Worm (Caenorhabditis elegans) whole organism, L1 larva: Measurements from ENCODE around the gene C25A8.5.

Experiments used
- C16A3.4 ChIP-seq: fragments of 150-350 bp; optimal IDR thresholded peaks from 2 replicates; lab custom pipeline; 2014; ENCODE audit warnings: missing biosample characterization, missing genetic modification characterization
- C34B4.2 ChIP-seq: sonication (generic microtip); optimal IDR thresholded peaks from 2 replicates; lab custom pipeline; 2017; ENCODE audit warnings: mild to moderate bottlenecking, missing genetic modification characterization, missing compliant biosample characterization
- F16B12.6 ChIP-seq: fragments of 150-350 bp; optimal IDR thresholded peaks from 2 replicates; lab custom pipeline; 2014; ENCODE audit warnings: missing biosample characterization, missing genetic modification characterization
- aha-1 ChIP-seq: fragments of 150-350 bp; optimal IDR thresholded peaks from 2 replicates; lab custom pipeline; 2014; ENCODE audit warnings: missing biosample characterization, missing genetic modification characterization
- ama-1 ChIP-seq: fragments of 150-350 bp; optimal IDR thresholded peaks from 2 replicates; lab custom pipeline; 2014
- blmp-1 ChIP-seq: fragments of 150-350 bp; optimal IDR thresholded peaks from 2 replicates; lab custom pipeline; 2014; ENCODE audit warnings: missing biosample characterization, missing genetic modification characterization
- ceh-63 ChIP-seq: fragments of 200-800 bp; sonication (Bioruptor generic); optimal IDR thresholded peaks from 2 replicates; lab custom pipeline; 2018; ENCODE audit warnings: mild to moderate bottlenecking, missing genetic modification characterization, missing compliant biosample characterization
- ceh-8 ChIP-seq: fragments of 200-800 bp; sonication (Bioruptor generic); optimal IDR thresholded peaks from 2 replicates; lab custom pipeline; 2018; ENCODE audit warnings: mild to moderate bottlenecking, missing genetic modification characterization, moderate library complexity, missing compliant biosample characterization
- ceh-82 ChIP-seq, 3 experiments: fragments of 150-350 bp in 1 of 3; sonication (generic microtip) in 2 of 3; optimal IDR thresholded peaks; 2 replicates each; lab custom pipeline; 2014 to 2017; ENCODE audit warnings: missing biosample characterization in 3 of 3, missing genetic modification characterization in 3 of 3
- ceh-88 ChIP-seq: fragments of 200-800 bp; sonication (Bioruptor generic); IDR thresholded peaks from 2 replicates; pipeline ENCODE4 v1.3.6; 2022; ENCODE audit warnings: missing genetic modification characterization, missing compliant biosample characterization
- ceh-90 ChIP-seq: sonication (generic microtip); optimal IDR thresholded peaks from 2 replicates; lab custom pipeline; 2016; ENCODE audit warnings: missing genetic modification characterization, missing compliant biosample characterization
- efl-3 ChIP-seq: fragments of 200-800 bp; sonication (Bioruptor generic); optimal IDR thresholded peaks from 2 replicates; lab custom pipeline; 2018; ENCODE audit warnings: mild to moderate bottlenecking, missing genetic modification characterization, missing compliant biosample characterization
- elt-3 ChIP-seq, 6 experiments: fragments of 150-350 bp in 1 of 6; sonication (generic microtip); optimal IDR thresholded peaks; 2 replicates each; lab custom pipeline; 2017 to 2018; ENCODE audit warnings: missing biosample characterization in 6 of 6, missing genetic modification characterization in 6 of 6, inconsistent platforms in 1 of 6
- ets-5 ChIP-seq: fragments of 200-800 bp; sonication (Bioruptor generic); IDR thresholded peaks from 2 replicates; pipeline ENCODE4 v1.3.6; 2022; ENCODE audit warnings: missing genetic modification characterization, missing compliant biosample characterization
- fkh-8 ChIP-seq: sonication (generic microtip); optimal IDR thresholded peaks from 2 replicates; lab custom pipeline; 2016; ENCODE audit warnings: mild to moderate bottlenecking, missing genetic modification characterization, missing compliant biosample characterization
- fos-1 ChIP-seq: fragments of 150-350 bp; optimal IDR thresholded peaks from 2 replicates; lab custom pipeline; 2014; ENCODE audit warnings: missing biosample characterization, missing genetic modification characterization
- hlh-17 ChIP-seq: fragments of 200-800 bp; sonication (Bioruptor generic); optimal IDR thresholded peaks from 2 replicates; lab custom pipeline; 2018; ENCODE audit warnings: missing genetic modification characterization, mild to moderate bottlenecking, missing compliant biosample characterization, moderate library complexity, borderline replicate concordance
- hlh-4 ChIP-seq: sonication (generic microtip); optimal IDR thresholded peaks from 2 replicates; lab custom pipeline; 2016; ENCODE audit warnings: mild to moderate bottlenecking, missing genetic modification characterization, missing compliant biosample characterization
- hpl-2 ChIP-seq: fragments of 150-350 bp; optimal IDR thresholded peaks from 2 replicates; lab custom pipeline; 2014; ENCODE audit warnings: missing biosample characterization, missing genetic modification reagents, missing genetic modification characterization
- isw-1 ChIP-seq: fragments of 200-800 bp; sonication (Bioruptor generic); IDR thresholded peaks from 2 replicates; pipeline ENCODE4 v1.3.6; 2022; ENCODE audit warnings: missing genetic modification characterization, missing compliant biosample characterization
- lin-13 ChIP-seq: fragments of 150-350 bp; optimal IDR thresholded peaks from 2 replicates; lab custom pipeline; 2014; ENCODE audit warnings: missing biosample characterization, missing genetic modification reagents, missing genetic modification characterization
- lin-14 ChIP-seq: fragments of 200-800 bp; sonication (Bioruptor generic); optimal IDR thresholded peaks from 2 replicates; lab custom pipeline; 2018; ENCODE audit warnings: mild to moderate bottlenecking, missing genetic modification characterization, moderate library complexity, missing compliant biosample characterization
- lin-15B ChIP-seq: fragments of 150-350 bp; sonication (generic microtip); optimal IDR thresholded peaks from 3 replicates; lab custom pipeline; 2014; ENCODE audit warnings: missing biosample characterization, missing genetic modification characterization
- lsy-2 ChIP-seq, 2 experiments: fragments of 150-350 bp; optimal IDR thresholded peaks; 2 replicates each; lab custom pipeline; 2014; ENCODE audit warnings: missing biosample characterization in 2 of 2, missing genetic modification characterization in 2 of 2
- mab-9 ChIP-seq: fragments of 200-800 bp; sonication (Bioruptor generic); IDR thresholded peaks from 2 replicates; pipeline ENCODE4 v1.3.6; 2022; ENCODE audit warnings: missing genetic modification reagents, missing genetic modification characterization, missing compliant biosample characterization
- mep-1 ChIP-seq: fragments of 150-350 bp; optimal IDR thresholded peaks from 2 replicates; lab custom pipeline; 2014; ENCODE audit warnings: missing biosample characterization, missing genetic modification characterization
- nhr-20 ChIP-seq: sonication (generic microtip); optimal IDR thresholded peaks from 2 replicates; lab custom pipeline; 2016; ENCODE audit warnings: mild to moderate bottlenecking, missing genetic modification characterization, missing compliant biosample characterization
- nhr-237 ChIP-seq: fragments of 150-350 bp; optimal IDR thresholded peaks from 2 replicates; lab custom pipeline; 2014; ENCODE audit warnings: missing biosample characterization, missing genetic modification characterization
- nhr-47 ChIP-seq: sonication (generic microtip); optimal IDR thresholded peaks from 2 replicates; lab custom pipeline; 2016; ENCODE audit warnings: mild to moderate bottlenecking, missing genetic modification characterization, moderate library complexity, missing compliant biosample characterization
- nhr-71 ChIP-seq: sonication (generic microtip); optimal IDR thresholded peaks from 2 replicates; lab custom pipeline; 2016; ENCODE audit warnings: mild to moderate bottlenecking, missing genetic modification characterization, moderate library complexity, missing compliant biosample characterization
- nhr-76 ChIP-seq: sonication (generic microtip); optimal IDR thresholded peaks from 2 replicates; lab custom pipeline; 2017; ENCODE audit warnings: missing biosample characterization, missing genetic modification characterization
- nhr-77 ChIP-seq: fragments of 150-350 bp; optimal IDR thresholded peaks from 2 replicates; lab custom pipeline; 2014; ENCODE audit warnings: missing biosample characterization, missing genetic modification characterization
- nhr-85 ChIP-seq: sonication (generic microtip); peaks from one replicate; lab custom pipeline; 2016; ENCODE audit warnings: missing genetic modification characterization, inconsistent platforms, missing compliant biosample characterization
- pag-3 ChIP-seq: sonication (generic microtip); optimal IDR thresholded peaks from 2 replicates; lab custom pipeline; 2017; ENCODE audit warnings: missing genetic modification characterization, mild to moderate bottlenecking, missing compliant biosample characterization, antibody characterized with exemption, borderline replicate concordance; ENCODE audit not compliant: insufficient read depth
- pax-3 ChIP-seq: fragments of 200-800 bp; sonication (Bioruptor generic); optimal IDR thresholded peaks from 2 replicates; lab custom pipeline; 2018; ENCODE audit warnings: mild to moderate bottlenecking, missing genetic modification characterization, moderate library complexity, missing compliant biosample characterization
- rnt-1 ChIP-seq: sonication (generic microtip); optimal IDR thresholded peaks from 2 replicates; lab custom pipeline; 2016; ENCODE audit warnings: mild to moderate bottlenecking, missing genetic modification characterization, moderate library complexity, missing compliant biosample characterization
- snpc-4 ChIP-seq: fragments of 150-350 bp; optimal IDR thresholded peaks from 2 replicates; lab custom pipeline; 2014; ENCODE audit warnings: missing biosample characterization, missing genetic modification characterization
- snu-23 ChIP-seq: sonication (generic microtip); optimal IDR thresholded peaks from 2 replicates; lab custom pipeline; 2016; ENCODE audit warnings: missing genetic modification characterization, missing compliant biosample characterization
- sptf-1 ChIP-seq: fragments of 150-350 bp; optimal IDR thresholded peaks from 2 replicates; lab custom pipeline; 2014; ENCODE audit warnings: missing biosample characterization, missing genetic modification characterization
- sup-37 ChIP-seq: fragments of 200-800 bp; sonication (Bioruptor generic); optimal IDR thresholded peaks from 2 replicates; lab custom pipeline; 2018; ENCODE audit warnings: mild to moderate bottlenecking, missing genetic modification characterization, missing compliant biosample characterization
- swsn-7 ChIP-seq: sonication (generic microtip); optimal IDR thresholded peaks from 2 replicates; lab custom pipeline; 2016; ENCODE audit warnings: missing genetic modification characterization, missing compliant biosample characterization
- tbx-2 ChIP-seq: sonication (generic microtip); optimal IDR thresholded peaks from 2 replicates; lab custom pipeline; 2016; ENCODE audit warnings: missing genetic modification characterization, missing compliant biosample characterization
- tlp-1 ChIP-seq: fragments of 150-350 bp; optimal IDR thresholded peaks from 2 replicates; lab custom pipeline; 2014; ENCODE audit warnings: missing biosample characterization, missing genetic modification characterization
- unc-130 ChIP-seq: fragments of 150-350 bp; optimal IDR thresholded peaks from 2 replicates; lab custom pipeline; 2017; ENCODE audit warnings: missing biosample characterization, missing genetic modification characterization, inconsistent platforms
- unc-62 ChIP-seq: fragments of 150-350 bp; optimal IDR thresholded peaks from 2 replicates; lab custom pipeline; 2014; ENCODE audit warnings: missing biosample characterization, missing genetic modification reagents, missing genetic modification characterization
- vab-15 ChIP-seq: sonication (generic microtip); optimal IDR thresholded peaks from 2 replicates; lab custom pipeline; 2017; ENCODE audit warnings: missing genotype, mild to moderate bottlenecking, missing genetic modification characterization, missing compliant biosample characterization
- xbp-1 ChIP-seq: sonication (generic microtip); optimal IDR thresholded peaks from 2 replicates; lab custom pipeline; 2016; ENCODE audit warnings: missing genetic modification characterization, missing compliant biosample characterization
- zip-4 ChIP-seq: fragments of 200-800 bp; sonication (Bioruptor generic); optimal IDR thresholded peaks from 2 replicates; lab custom pipeline; 2018; ENCODE audit warnings: mild to moderate bottlenecking, missing genetic modification characterization, moderate library complexity, missing compliant biosample characterization
- ztf-4 ChIP-seq: fragments of 150-350 bp; optimal IDR thresholded peaks from 2 replicates; lab custom pipeline; 2014; ENCODE audit warnings: missing biosample characterization, missing genetic modification characterization

The C25A8.5 gene

DNA sequence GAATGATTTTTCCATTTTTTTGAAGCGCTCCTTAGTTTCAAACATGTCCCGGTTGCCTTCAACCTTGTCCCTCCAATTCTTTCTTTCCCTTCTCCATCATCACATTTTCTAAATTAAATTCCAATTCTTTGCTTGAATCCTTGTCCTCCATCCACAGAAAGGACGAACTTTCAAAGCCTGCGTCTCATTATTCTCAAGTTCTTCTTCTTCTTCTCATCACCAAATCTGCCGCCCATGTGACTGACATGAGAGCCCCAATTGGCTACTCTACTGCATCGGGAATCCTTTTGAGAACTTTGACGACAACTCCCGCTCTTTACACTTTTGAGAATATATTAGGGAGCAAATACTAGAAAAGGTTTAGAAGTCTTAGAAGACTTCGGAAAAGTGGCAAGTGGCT lies 42.6 kb upstream of the C25A8.5 start (continued):
- TF ChIP-seq nhr-77 (tag; lab: Kevin White, UChicago) (no peak), mep-1 (tag; lab: Kevin White, UChicago) (peak; percentile 8), tlp-1 (no peak), ets-5 (GFP tag; lab: Robert Waterston, UW) (no peak), sup-37 (no peak), fkh-8 (tag; lab: Kevin White, UChicago) (peak; percentile 20), ama-1 (no peak), nhr-71 (peak; percentile 39), zip-4 (no peak), nhr-237 (no peak), ztf-4 (tag; lab: Kevin White, UChicago) (no peak), hpl-2 (no peak), snu-23 (GFP tag; lab: Kevin White, UChicago) (no peak), lin-13 (no peak), blmp-1 (no peak), tbx-2 (tag; lab: Kevin White, UChicago) (peak; percentile 15), hlh-4 (no peak), unc-62 (GFP tag; lab: Kevin White, UChicago) (no peak), F16B12.6 (tag; lab: Kevin White, UChicago) (no peak), hlh-17 (GFP tag; lab: Kevin White, UChicago) (no peak)
- TF ChIP-seq, all 84 proteins: peak for 12

DNA sequence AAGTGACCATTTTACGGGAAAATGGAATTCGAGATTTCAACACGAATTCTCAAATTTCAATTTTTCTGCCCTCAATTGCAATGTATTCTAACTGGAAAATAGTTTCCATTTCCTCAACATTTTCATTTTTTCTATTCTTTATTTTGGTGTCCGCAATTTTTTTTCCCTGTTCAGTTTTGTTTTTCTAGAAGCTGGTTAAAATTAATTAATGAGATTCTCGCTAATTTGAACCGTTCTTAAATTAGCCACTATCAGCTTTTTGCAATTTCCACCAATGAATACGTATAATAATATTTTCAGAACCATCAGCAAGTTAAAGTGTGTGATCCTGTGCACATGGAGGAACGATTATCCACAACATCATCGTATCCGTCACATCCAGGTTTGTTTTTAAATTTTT lies 42.0 kb upstream of the C25A8.5 start, which contains the start of gene jnk-1:
TSS of gene jnk-1 (plus strand) at position 301 of the 400 bp plus-strand sequence.
- TF ChIP-seq nhr-77 (tag; lab: Kevin White, UChicago) (no peak), swsn-7 (tag; lab: Kevin White, UChicago) (no peak), lin-15B (tag; lab: Kevin White, UChicago) (no peak), nhr-76 (tag; lab: Kevin White, UChicago) (no peak), lsy-2 (tag; optimal IDR thresholded peaks at IDR 0.05; lab: Kevin White, UChicago) (no peak), ceh-63 (GFP tag; lab: Kevin White, UChicago) (no peak), hpl-2 (no peak)

DNA sequence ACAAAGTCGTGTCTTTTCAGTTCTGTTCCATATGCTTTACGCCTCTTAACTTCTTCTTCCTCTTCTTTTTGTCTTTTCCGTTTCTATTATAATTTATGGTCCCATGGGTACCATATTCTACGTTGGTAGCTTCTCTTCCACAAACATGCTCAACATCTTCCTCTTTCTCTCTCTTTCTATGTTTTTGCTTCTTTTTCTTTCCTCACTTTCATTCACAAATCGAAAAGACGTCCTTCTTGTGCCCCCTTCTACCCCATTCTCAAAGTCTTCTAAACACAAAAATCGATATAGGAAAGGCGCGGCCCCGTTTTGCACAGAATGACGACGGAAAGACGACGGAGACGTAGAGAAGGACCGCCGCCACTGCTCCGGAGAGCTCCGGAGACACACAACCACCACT lies 40.6 kb upstream of the C25A8.5 start:
- no peak for TF ChIP-seq C16A3.4 (tag; lab: Kevin White, UChicago)
- no peak for TF ChIP-seq vab-15 (tag; lab: Kevin White, UChicago)
- TF ChIP-seq lin-13, result no peak
- no peak for TF ChIP-seq C34B4.2 (tag; lab: Kevin White, UChicago)
- peak; percentile 26 for TF ChIP-seq nhr-71
- no peak for TF ChIP-seq ceh-88 (GFP tag; lab: Robert Waterston, UW)
- TF ChIP-seq xbp-1, result no peak
- no peak for TF ChIP-seq nhr-77 (tag; lab: Kevin White, UChicago)
- TF ChIP-seq snpc-4 (tag; lab: Kevin White, UChicago), result no peak
- TF ChIP-seq pag-3, result no peak
- TF ChIP-seq nhr-20 (tag; lab: Kevin White, UChicago), result no peak
- no peak for TF ChIP-seq mep-1 (tag; lab: Kevin White, UChicago)
- TF ChIP-seq ceh-90, result no peak
- peak in 1 of 3 experiments; percentile 22 for TF ChIP-seq ceh-82 (tag; optimal IDR thresholded peaks at IDR 0.05; lab: Kevin White, UChicago)
- peak; percentile 80 for TF ChIP-seq lin-14 (GFP tag; lab: Kevin White, UChicago)
- TF ChIP-seq elt-3 (tag; optimal IDR thresholded peaks at IDR 0.05; lab: Kevin White, UChicago), result no peak
- peak; percentile 32 for TF ChIP-seq fkh-8 (tag; lab: Kevin White, UChicago)
- no peak for TF ChIP-seq ceh-8 (GFP tag; lab: Kevin White, UChicago)
- 0 out of 2 replicates have a peak, but pooled peaks have one; percentile 46 for TF ChIP-seq mab-9
- TF ChIP-seq unc-62 (GFP tag; lab: Kevin White, UChicago), result no peak
- TF ChIP-seq pax-3, result no peak
- no peak for TF ChIP-seq sptf-1 (tag; lab: Kevin White, UChicago)
- peak; percentile 3 for TF ChIP-seq snu-23 (GFP tag; lab: Kevin White, UChicago)
- TF ChIP-seq nhr-76 (tag; lab: Kevin White, UChicago), result no peak
- TF ChIP-seq isw-1 (GFP tag; lab: Robert Waterston, UW), result no peak
- TF ChIP-seq aha-1 (tag; lab: Kevin White, UChicago), result no peak
- TF ChIP-seq lsy-2 (tag; optimal IDR thresholded peaks at IDR 0.05; lab: Kevin White, UChicago), result peak in 1 of 2 experiments; percentile 18
- TF ChIP-seq efl-3 (GFP tag; lab: Kevin White, UChicago), result no peak
- no peak for TF ChIP-seq blmp-1
- TF ChIP-seq tbx-2 (tag; lab: Kevin White, UChicago), result no peak
- TF ChIP-seq fos-1 (tag; lab: Kevin White, UChicago), result no peak
- TF ChIP-seq swsn-7 (tag; lab: Kevin White, UChicago), result peak; percentile 14
- TF ChIP-seq nhr-85 (tag; lab: Kevin White, UChicago), result no peak
- TF ChIP-seq unc-130 (tag; lab: Kevin White, UChicago), result no peak
- TF ChIP-seq ztf-4 (tag; lab: Kevin White, UChicago), result no peak
- TF ChIP-seq rnt-1 (tag; lab: Kevin White, UChicago), result no peak
- TF ChIP-seq nhr-47 (tag; lab: Kevin White, UChicago), result no peak
